Fruit fly (Drosophila melanogaster) whole organism, wandering third instar larva: Measurements from ENCODE around the gene CG16775.

Source experiments
- Dif ChIP-seq: fragments of 200-275, 200-300 bp; sonication (Bioruptor generic); optimal IDR thresholded peaks from 2 replicates; lab custom pipeline; 2018; ENCODE audit warnings: missing biosample characterization, missing genetic modification characterization; ENCODE audit not compliant: partially characterized antibody
- HLH106 ChIP-seq: fragments of 200-800 bp; optimal IDR thresholded peaks from 3 replicates; lab custom pipeline; 2019; ENCODE audit warnings: missing biosample characterization, mild to moderate bottlenecking, missing genetic modification characterization, moderate library complexity
- Hr83 ChIP-seq: fragments of 200-300 bp; sonication (Bioruptor generic); optimal IDR thresholded peaks from 2 replicates; lab custom pipeline; 2016; ENCODE audit warnings: missing biosample characterization, mild to moderate bottlenecking, missing genetic modification characterization, moderate library complexity; ENCODE audit not compliant: poor library complexity, severe bottlenecking
- Myc ChIP-seq: fragments of >200 bp; optimal IDR thresholded peaks from 2 replicates; lab custom pipeline; 2017
- N ChIP-seq: fragments of >200 bp; optimal IDR thresholded peaks from 2 replicates; lab custom pipeline; 2018; ENCODE audit warnings: missing biosample characterization, missing external identifiers, missing genetic modification characterization
- br ChIP-seq: fragments of 200-800 bp; sonication (Bioruptor generic); optimal IDR thresholded peaks from 2 replicates; lab custom pipeline; 2016; ENCODE audit warnings: missing biosample characterization, missing genetic modification characterization
- pan ChIP-seq: fragments of >200 bp; optimal IDR thresholded peaks from 2 replicates; lab custom pipeline; 2017
- psq ChIP-seq: fragments of 200-800 bp; sonication (Bioruptor generic); optimal IDR thresholded peaks from 3 replicates; lab custom pipeline; 2017; ENCODE audit warnings: missing biosample characterization, mild to moderate bottlenecking, missing genetic modification characterization, moderate library complexity

- TF ChIP-seq Dif (GFP tag; lab: Kevin White, UChicago) (no peak), br (GFP tag; lab: Kevin White, UChicago) (no peak), psq (GFP tag; lab: Kevin White, UChicago) (no peak), Myc (no peak), HLH106 (tag; lab: Kevin White, UChicago) (no peak), Hr83 (no peak), pan (lab: Kevin White, UChicago) (no peak), N (GFP tag; lab: Kevin White, UChicago) (no peak)
Observed at dm6 chr3L:17903813-17904416, 17.5 kb upstream of the CG16775 start.
